Fruit fly (Drosophila melanogaster) whole organism, embryonic: ENCODE measurements around the gene Alp9.

Experiments used
- CG10321 ChIP-seq: fragments of 200-800 bp; sonication (Bioruptor generic); IDR thresholded peaks from 2 replicates; pipeline ENCODE4 v1.3.6; 2022; ENCODE audit warnings: missing biosample characterization, missing genetic modification characterization
- CG14441 ChIP-seq: fragments of 200-800 bp; sonication (Bioruptor generic); IDR thresholded peaks from 2 replicates; pipeline ENCODE4 v1.3.6; 2022; ENCODE audit warnings: missing biosample characterization, missing genetic modification characterization
- CG8359 ChIP-seq: fragments of 200-800 bp; sonication (Bioruptor generic); optimal IDR thresholded peaks from 2 replicates; lab custom pipeline; 2017; ENCODE audit warnings: missing biosample characterization, mild to moderate bottlenecking, missing genetic modification characterization, borderline replicate concordance
- br ChIP-seq: fragments of >200 bp; optimal IDR thresholded peaks from 2 replicates; lab custom pipeline; 2017
- crc ChIP-seq: fragments of 200-800 bp; sonication (Bioruptor generic); optimal IDR thresholded peaks from 2 replicates; lab custom pipeline; 2016; ENCODE audit warnings: missing biosample characterization, missing genetic modification characterization
- hbn ChIP-seq: fragments of 200-800 bp; sonication (Bioruptor generic); IDR thresholded peaks from 2 replicates; pipeline ENCODE4 v1.3.6; 2022; ENCODE audit warnings: missing biosample characterization, missing genetic modification characterization; ENCODE audit not compliant: partially characterized antibody

DNA sequence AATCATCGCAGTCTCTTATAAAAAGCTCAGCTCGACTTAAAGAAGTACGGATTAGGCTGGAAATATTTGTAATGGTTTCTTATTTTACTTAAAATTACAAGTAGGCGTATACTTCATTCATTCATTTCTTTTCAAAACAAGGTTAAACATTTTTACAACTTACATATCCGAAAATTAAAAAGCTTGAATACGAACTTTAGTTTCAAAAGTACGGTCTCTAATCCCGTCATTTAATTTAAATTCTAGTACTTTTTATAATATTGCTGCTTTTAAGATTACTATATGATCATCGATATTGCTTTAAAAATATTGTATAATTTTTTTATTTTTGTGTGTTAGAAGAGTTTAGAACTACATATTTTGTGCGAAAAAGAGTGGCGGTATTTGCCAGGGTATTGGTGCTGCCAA, 34.8 kb downstream of the Alp9 start:
- TF ChIP-seq CG10321, result no peak
- no peak for TF ChIP-seq CG8359 (GFP tag; lab: Kevin White, UChicago)
- no peak for TF ChIP-seq hbn
- TF ChIP-seq crc, result no peak
- TF ChIP-seq CG14441 (GFP tag; lab: Robert Waterston, UW), result no peak
- no peak for TF ChIP-seq br (lab: Kevin White, UChicago)
